Fruit fly (Drosophila melanogaster): ENCODE measurements around the gene loh.

Gene loh

DNA sequence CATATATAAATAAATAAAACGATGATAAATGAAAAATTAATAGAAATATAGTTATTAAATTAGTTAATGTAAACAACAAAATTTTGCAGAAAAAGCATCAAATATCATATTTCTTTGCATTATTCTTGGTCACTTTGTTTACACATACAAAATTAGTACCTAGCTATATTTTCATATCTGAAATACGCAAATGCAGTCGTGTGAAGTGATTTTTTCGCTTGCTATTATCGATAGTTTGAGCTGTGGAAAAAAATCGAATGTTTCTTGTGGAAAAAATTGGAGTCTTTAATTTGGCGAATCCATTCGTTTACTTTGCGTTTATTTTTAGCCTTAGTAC is 45.9 kb upstream of the loh start, which contains the start of gene Cnot4 (continued):
- TF ChIP-seq CG5180 (GFP tag; optimal IDR thresholded peaks at IDR 0.05), result no peak
- TF ChIP-seq CG10959 (GFP tag; IDR thresholded peaks at IDR 0.05), result no peak
- no peak for TF ChIP-seq gro (GFP tag; optimal IDR thresholded peaks at IDR 0.05)
- TF ChIP-seq CG18011 (GFP tag; optimal IDR thresholded peaks at IDR 0.05), result no peak
- TF ChIP-seq Fer1 (GFP tag; optimal IDR thresholded peaks at IDR 0.05), result no peak
- no peak for TF ChIP-seq D19A (tag; optimal IDR thresholded peaks at IDR 0.05)
- no peak for TF ChIP-seq CG2875 (GFP tag; optimal IDR thresholded peaks at IDR 0.05)
- TF ChIP-seq CG15479 (GFP tag; optimal IDR thresholded peaks at IDR 0.05), result no peak
- TF ChIP-seq tll (GFP tag; optimal IDR thresholded peaks at IDR 0.05), result no peak
- no peak for TF ChIP-seq MTF-1 (GFP tag; optimal IDR thresholded peaks at IDR 0.05; ENCODE audit: borderline replicate concordance)
- peak; percentile 17 for TF ChIP-seq CG1603 (tag; optimal IDR thresholded peaks at IDR 0.05)
- no peak for TF ChIP-seq Myb (GFP tag; optimal IDR thresholded peaks at IDR 0.05)
- TF ChIP-seq kni (GFP tag; optimal IDR thresholded peaks at IDR 0.05), result no peak
- no peak for TF ChIP-seq nerfin-1 (tag; optimal IDR thresholded peaks at IDR 0.05)
- peak; percentile 71 for TF ChIP-seq Dref (GFP tag; IDR thresholded peaks at IDR 0.05)
- TF ChIP-seq YL-1 (GFP tag; optimal IDR thresholded peaks at IDR 0.05), result no peak
- TF ChIP-seq cad (GFP tag; optimal IDR thresholded peaks at IDR 0.05), result no peak
- TF ChIP-seq pzg (GFP tag; optimal IDR thresholded peaks at IDR 0.05), result peak; percentile 31
- no peak for TF ChIP-seq CG10543 (GFP tag; optimal IDR thresholded peaks at IDR 0.05)
- no peak for TF ChIP-seq ab (GFP tag; optimal IDR thresholded peaks at IDR 0.05)
- TF ChIP-seq hth (optimal IDR thresholded peaks at IDR 0.05), result no peak
- TF ChIP-seq Scr (GFP tag; IDR thresholded peaks at IDR 0.05; ENCODE audit: partially characterized antibody), result no peak; the same call in 1 of the 2 replicates
- TF ChIP-seq tin (GFP tag; optimal IDR thresholded peaks at IDR 0.05), result no peak
- no peak for TF ChIP-seq CG17328 (GFP tag; IDR thresholded peaks at IDR 0.05)
- no peak for TF ChIP-seq CG33213 (GFP tag; optimal IDR thresholded peaks at IDR 0.05)
- no peak for TF ChIP-seq usp (GFP tag; optimal IDR thresholded peaks at IDR 0.05)
- no peak for TF ChIP-seq Gsc (GFP tag; IDR thresholded peaks at IDR 0.05)
- no peak for TF ChIP-seq schlank (tag; optimal IDR thresholded peaks at IDR 0.05)
- TF ChIP-seq Stat92E (GFP tag; optimal IDR thresholded peaks at IDR 0.05), result no peak
- no peak for TF ChIP-seq CG3407 (GFP tag; optimal IDR thresholded peaks at IDR 0.05)
- TF ChIP-seq CG8944 (GFP tag; optimal IDR thresholded peaks at IDR 0.05), result no peak
- TF ChIP-seq CG11247 (GFP tag; IDR thresholded peaks at IDR 0.05), result no peak
- TF ChIP-seq CG11085 (GFP tag; IDR thresholded peaks at IDR 0.05), result no peak
- no peak for TF ChIP-seq bsh (GFP tag; optimal IDR thresholded peaks at IDR 0.05)
- no peak for TF ChIP-seq Antp (GFP tag; optimal IDR thresholded peaks at IDR 0.05)
- TF ChIP-seq HLHmδ (GFP tag; optimal IDR thresholded peaks at IDR 0.05), result no peak
- peak; percentile 10 for TF ChIP-seq CG8290 (GFP tag; optimal IDR thresholded peaks at IDR 0.05)
- no peak for TF ChIP-seq CG8290 (tag; optimal IDR thresholded peaks at IDR 0.05)
- TF ChIP-seq CG16813 (GFP tag; IDR thresholded peaks at IDR 0.05; ENCODE audit: partially characterized antibody), result peak; percentile 46; the same call in 1 of the 3 replicates
- TF ChIP-seq zfh2 (GFP tag; optimal IDR thresholded peaks at IDR 0.05), result no peak
- no peak for TF ChIP-seq CG10654 (GFP tag; optimal IDR thresholded peaks at IDR 0.05)
- TF ChIP-seq pho (GFP tag; optimal IDR thresholded peaks at IDR 0.05), result no peak
- no peak for TF ChIP-seq CG2120 (GFP tag; optimal IDR thresholded peaks at IDR 0.05)
- peak; percentile 97 for TF ChIP-seq CG2116 (GFP tag; optimal IDR thresholded peaks at IDR 0.05)
- TF ChIP-seq CG13287 (GFP tag; IDR thresholded peaks at IDR 0.05; ENCODE audit: partially characterized antibody), result peak; percentile 44; the same call in 1 of the 2 replicates
- no peak for TF ChIP-seq CG5953 (GFP tag; IDR thresholded peaks at IDR 0.05)
- no peak for TF ChIP-seq tup (GFP tag; optimal IDR thresholded peaks at IDR 0.05)
- TF ChIP-seq Aef1 (GFP tag; IDR thresholded peaks at IDR 0.05), result no peak
- TF ChIP-seq CG15269 (tag; optimal IDR thresholded peaks at IDR 0.05), result no peak
- no peak for TF ChIP-seq CG6254 (GFP tag; optimal IDR thresholded peaks at IDR 0.05)
- no peak for TF ChIP-seq CG16863 (GFP tag; optimal IDR thresholded peaks at IDR 0.05)
